Worm (Caenorhabditis elegans): ENCODE results near the gene Y39G8C.2.

Y39G8C.2 gene

ce11 chrII:14106164-14106563 lies 8.7 kb upstream of the Y39G8C.2 start:
- TF ChIP-seq tlp-1 (tag; optimal IDR thresholded peaks at IDR 0.05) (no peak), F16B12.6 (tag; optimal IDR thresholded peaks at IDR 0.05) (no peak), fkh-4 (tag; optimal IDR thresholded peaks at IDR 0.05; ENCODE audit: borderline replicate concordance) (no peak), ceh-90 (tag; optimal IDR thresholded peaks at IDR 0.05) (no peak), unc-130 (tag; optimal IDR thresholded peaks at IDR 0.05) (no peak), elt-3 (tag; optimal IDR thresholded peaks at IDR 0.05) (no peak), nhr-85 (tag) (peak; percentile 59), C34B4.2 (tag; optimal IDR thresholded peaks at IDR 0.05) (no peak)

DNA sequence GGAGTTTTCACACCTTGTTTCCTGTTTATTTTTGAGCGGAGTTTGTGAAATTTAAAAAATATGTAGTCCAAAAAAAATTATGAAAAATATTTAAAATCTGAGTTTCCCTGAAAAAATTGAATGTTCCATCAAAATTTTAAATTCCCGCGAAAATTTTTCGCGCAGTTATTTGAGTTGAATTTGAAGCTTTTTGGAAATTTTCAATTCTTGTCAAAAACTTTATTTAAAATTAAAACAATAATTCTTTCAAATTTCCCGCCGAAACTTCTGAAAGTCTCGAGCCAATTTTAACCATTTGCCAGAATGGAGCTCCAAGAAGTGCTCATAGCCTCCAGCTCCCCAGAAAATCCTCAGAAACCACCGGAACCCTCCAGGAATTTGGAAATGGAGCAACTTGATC lies 7.1 kb upstream of the Y39G8C.2 start, which contains the start of gene gur-4:
Gene gur-4, plus strand, starts transcription at position 301 of the 400 bp plus-strand sequence.
- TF ChIP-seq fkh-10 (GFP tag; optimal IDR thresholded peaks at IDR 0.05) (no peak), pax-3 (tag; optimal IDR thresholded peaks at IDR 0.05) (no peak), efl-3 (GFP tag; optimal IDR thresholded peaks at IDR 0.05) (no peak), C34B4.2 (tag; optimal IDR thresholded peaks at IDR 0.05) (no peak), jun-1 (tag; optimal IDR thresholded peaks at IDR 0.05) (no peak), lin-35 (GFP tag; optimal IDR thresholded peaks at IDR 0.05) (no peak)

DNA sequence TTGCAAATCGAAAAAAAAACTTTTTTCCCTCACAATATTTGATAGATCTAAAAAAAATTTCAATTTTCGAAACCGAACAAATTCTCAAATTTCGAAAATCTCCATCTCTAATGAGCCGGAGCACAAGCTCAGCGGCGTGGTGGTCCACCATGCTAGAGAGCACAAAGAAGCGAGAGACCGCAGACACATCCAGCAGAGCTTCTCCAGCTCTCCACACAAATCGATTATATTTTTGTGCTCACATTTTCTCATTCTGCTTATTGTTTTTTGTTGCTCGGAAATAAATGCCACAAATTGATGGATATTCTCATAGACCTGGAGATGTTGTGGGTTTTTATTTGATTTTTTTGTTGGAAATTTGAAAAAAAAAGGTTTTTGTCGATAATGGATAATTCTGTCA lies 4.7 kb upstream of the Y39G8C.2 start:
- TF ChIP-seq lsy-2 (tag; optimal IDR thresholded peaks at IDR 0.05) (peak in 1 of 2 experiments; percentile 4), mdl-1 (tag; optimal IDR thresholded peaks at IDR 0.05) (no peak), dpl-1 (GFP tag; optimal IDR thresholded peaks at IDR 0.05) (peak in 1 of 3 experiments; percentile 22), efl-1 (optimal IDR thresholded peaks at IDR 0.05) (no peak), efl-1 (GFP tag; optimal IDR thresholded peaks at IDR 0.05 in 1 of 2) (peak in 1 of 2 experiments; percentile 15)

- no peak for TF ChIP-seq sox-4 (tag; optimal IDR thresholded peaks at IDR 0.05)
- TF ChIP-seq zip-4 (GFP tag; optimal IDR thresholded peaks at IDR 0.05), result no peak
- no peak for TF ChIP-seq mef-2 (tag; optimal IDR thresholded peaks at IDR 0.05)
- TF ChIP-seq efl-3 (GFP tag; optimal IDR thresholded peaks at IDR 0.05), result no peak
- TF ChIP-seq ceh-90 (tag; optimal IDR thresholded peaks at IDR 0.05), result no peak
- TF ChIP-seq unc-86 (tag; optimal IDR thresholded peaks at IDR 0.05), result no peak
- no peak for TF ChIP-seq nhr-237 (tag; optimal IDR thresholded peaks at IDR 0.05)
- no peak for TF ChIP-seq lsy-2 (tag; optimal IDR thresholded peaks at IDR 0.05)
- TF ChIP-seq sptf-1 (tag; optimal IDR thresholded peaks at IDR 0.05), result no peak
- no peak for TF ChIP-seq efl-1 (optimal IDR thresholded peaks at IDR 0.05)
- no peak for TF ChIP-seq efl-1 (GFP tag; optimal IDR thresholded peaks at IDR 0.05 in 1 of 2)
Measured at ce11 chrII:14100963-14101362, 3.5 kb upstream of the Y39G8C.2 start, which contains the start of gene bkip-1. Gene bkip-1 (plus strand): TSS chrII:14101263.

ce11 chrII:14098348-14098747 lies 930 bp upstream of the Y39G8C.2 start:
- TF ChIP-seq tlp-1 (tag; optimal IDR thresholded peaks at IDR 0.05), result no peak
- TF ChIP-seq lin-14 (GFP tag; optimal IDR thresholded peaks at IDR 0.05), result peak; percentile 48

- TF ChIP-seq nhr-19 (GFP tag; conservative IDR thresholded peaks at IDR 0.05) (no peak), snpc-4 (tag; optimal IDR thresholded peaks at IDR 0.05) (peak; percentile 4)
Measured at ce11 chrII:14096814-14097213, 604 bp downstream of the Y39G8C.2 start.

DNA sequence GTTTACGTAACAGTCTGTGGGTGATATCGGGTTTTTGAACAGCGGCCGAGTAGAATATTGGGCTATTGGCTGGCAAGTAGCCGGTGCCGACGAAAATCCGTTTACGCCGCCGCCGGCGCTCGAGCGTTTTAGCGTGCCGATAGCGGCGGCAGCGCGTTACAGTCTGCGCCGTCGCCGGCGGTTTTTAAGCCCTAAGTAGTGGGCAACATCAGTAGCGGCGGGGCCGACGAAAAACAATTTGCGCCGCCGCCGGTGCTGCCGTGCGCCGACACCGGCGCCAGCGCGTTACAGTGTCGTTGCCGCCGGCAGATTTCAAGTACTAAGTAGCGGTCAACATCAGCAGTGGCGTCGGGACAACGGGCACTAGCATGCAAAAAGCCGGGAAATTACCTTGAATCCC lies 1.5 kb downstream of the Y39G8C.2 start:
- TF ChIP-seq egl-27 (tag; optimal IDR thresholded peaks at IDR 0.05) (no peak), elt-2 (tag; optimal IDR thresholded peaks at IDR 0.05) (no peak), sox-4 (tag; optimal IDR thresholded peaks at IDR 0.05) (no peak), egl-13 (tag; optimal IDR thresholded peaks at IDR 0.05) (no peak), lir-3 (tag; optimal IDR thresholded peaks at IDR 0.05; ENCODE audit: poor library complexity) (no peak), ceh-88 (GFP tag; IDR thresholded peaks at IDR 0.05) (no peak), skn-1 (tag; optimal IDR thresholded peaks at IDR 0.05) (no peak), lin-35 (GFP tag; optimal IDR thresholded peaks at IDR 0.05) (no peak), fkh-4 (tag; optimal IDR thresholded peaks at IDR 0.05; ENCODE audit: borderline replicate concordance) (no peak), tbx-2 (tag; optimal IDR thresholded peaks at IDR 0.05) (no peak), F16B12.6 (tag; optimal IDR thresholded peaks at IDR 0.05) (no peak)
